Fruit fly (Drosophila melanogaster): ENCODE data around the gene Hsp27.

Hsp27 gene

DNA sequence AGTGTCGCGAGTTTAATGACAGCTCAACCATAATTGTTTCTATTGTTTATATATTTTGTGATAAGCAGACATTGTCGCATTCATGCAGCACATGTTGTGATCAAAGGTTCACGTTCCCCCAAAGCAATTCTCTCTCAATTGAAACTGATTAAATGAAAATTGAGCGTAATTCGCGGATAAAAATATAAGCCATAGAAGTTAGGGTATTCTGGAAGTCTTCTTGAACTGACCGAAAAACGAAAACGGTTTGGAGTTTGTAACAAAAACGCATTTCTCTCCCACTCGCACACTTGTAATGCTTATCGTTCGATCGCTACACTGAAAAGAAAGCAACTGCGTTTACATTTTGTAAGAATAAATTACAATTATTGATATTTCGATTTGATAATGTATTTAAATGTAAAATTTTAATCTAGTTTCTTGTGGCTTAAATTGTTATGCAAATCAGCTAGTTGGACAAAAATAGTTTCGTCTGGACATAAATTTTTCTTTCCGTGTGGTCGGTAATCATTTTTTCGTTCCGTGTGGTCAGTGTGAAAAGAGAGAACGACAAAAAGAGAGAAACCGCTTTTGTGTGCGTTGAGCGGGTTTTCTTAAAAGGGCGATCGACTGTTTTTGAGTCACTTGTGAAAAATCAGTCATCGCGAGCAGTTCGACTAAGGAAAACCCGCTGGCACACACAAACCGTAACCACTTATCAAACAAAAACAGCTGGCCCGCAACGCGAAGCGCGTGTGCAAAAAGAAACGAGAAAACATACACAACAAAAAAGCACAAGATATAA is 39.0 kb downstream of the Hsp27 start, which contains the start of gene aay (continued):
- TF ChIP-seq CG4424 (GFP tag; optimal IDR thresholded peaks at IDR 0.05) (peak; percentile 99), CG11560 (tag; IDR thresholded peaks at IDR 0.05) (peak; percentile 91), scrt (GFP tag; optimal IDR thresholded peaks at IDR 0.05) (peak; percentile 97), zfh1 (GFP tag; IDR thresholded peaks at IDR 0.05) (peak; percentile 99), Usf (GFP tag; optimal IDR thresholded peaks at IDR 0.05) (peak; percentile 94), disco-r (GFP tag; optimal IDR thresholded peaks at IDR 0.05) (peak; percentile 78), so (GFP tag; IDR thresholded peaks at IDR 0.05) (peak; percentile 98), CG8388 (GFP tag; optimal IDR thresholded peaks at IDR 0.05) (peak; percentile 99), CG17912 (GFP tag; optimal IDR thresholded peaks at IDR 0.05) (peak; percentile 79), sug (tag; optimal IDR thresholded peaks at IDR 0.05) (peak; percentile 98), CG32767 (GFP tag; IDR thresholded peaks at IDR 0.05) (peak; percentile 96), ase (GFP tag; IDR thresholded peaks at IDR 0.05) (peak; percentile 98), sr (GFP tag; IDR thresholded peaks at IDR 0.05) (peak; percentile 94), emc (GFP tag; optimal IDR thresholded peaks at IDR 0.05) (peak; percentile 94), CG11456 (GFP tag; IDR thresholded peaks at IDR 0.05) (peak; percentile 98), CG16779 (GFP tag; IDR thresholded peaks at IDR 0.05) (peak; percentile 97), CG18619 (GFP tag; optimal IDR thresholded peaks at IDR 0.05) (peak; percentile 99), CG10462 (GFP tag; optimal IDR thresholded peaks at IDR 0.05) (peak; percentile 97), onecut (GFP tag; IDR thresholded peaks at IDR 0.05) (peak; percentile 95), CG12155 (GFP tag; optimal IDR thresholded peaks at IDR 0.05) (peak; percentile 97), CG3281 (GFP tag; optimal IDR thresholded peaks at IDR 0.05) (peak; percentile 98), CG30020 (tag; optimal IDR thresholded peaks at IDR 0.05) (peak; percentile 89), CG9797 (GFP tag; optimal IDR thresholded peaks at IDR 0.05) (peak; percentile 51), slbo (GFP tag; IDR thresholded peaks at IDR 0.05) (peak; percentile 99), CG18011 (GFP tag; optimal IDR thresholded peaks at IDR 0.05) (peak; percentile 90), lov (optimal IDR thresholded peaks at IDR 0.05) (peak; percentile 42), lov (GFP tag; IDR thresholded peaks at IDR 0.05) (peak; percentile 98)

dm6 chr3L:9423757-9424527 is 40.1 kb downstream of the Hsp27 start:
- TF ChIP-seq CG8290 (GFP tag; optimal IDR thresholded peaks at IDR 0.05) (no peak), CG8290 (tag; optimal IDR thresholded peaks at IDR 0.05) (peak in 1 of 2 experiments; percentile 26), CG12769 (tag; optimal IDR thresholded peaks at IDR 0.05) (peak; percentile 7), CG34376 (GFP tag; optimal IDR thresholded peaks at IDR 0.05) (peak; percentile 57), sug (tag; optimal IDR thresholded peaks at IDR 0.05) (peak; percentile 79), CG11723 (GFP tag; optimal IDR thresholded peaks at IDR 0.05) (no peak), crp (GFP tag; optimal IDR thresholded peaks at IDR 0.05) (peak in 1 of 2 experiments; percentile 53), pzg (GFP tag; optimal IDR thresholded peaks at IDR 0.05) (peak; percentile 4), exex (tag; optimal IDR thresholded peaks at IDR 0.05) (peak; percentile 61), prd (optimal IDR thresholded peaks at IDR 0.05) (no peak), prd (GFP tag; IDR thresholded peaks at IDR 0.05) (0 out of 3 replicates have a peak, but pooled peaks have one; percentile 19), zf30C (GFP tag; optimal IDR thresholded peaks at IDR 0.05) (peak; percentile 38), abd-A (tag; optimal IDR thresholded peaks at IDR 0.05) (peak; percentile 4), MTF-1 (GFP tag; optimal IDR thresholded peaks at IDR 0.05; ENCODE audit: borderline replicate concordance) (no peak), Med (GFP tag) (peak; percentile 69), CG13287 (GFP tag; IDR thresholded peaks at IDR 0.05; ENCODE audit: partially characterized antibody) (0 out of 2 replicates have a peak, but pooled peaks have one; percentile 5), CG12236 (GFP tag; optimal IDR thresholded peaks at IDR 0.05) (no peak), bbx (GFP tag; IDR thresholded peaks at IDR 0.05; ENCODE audit: partially characterized antibody) (no peak), MESR4 (GFP tag; optimal IDR thresholded peaks at IDR 0.05) (peak; percentile 38), Pdp1 (GFP tag; optimal IDR thresholded peaks at IDR 0.05) (peak in 1 of 2 experiments; percentile 99), vnd (GFP tag; IDR thresholded peaks at IDR 0.05; ENCODE audit: partially characterized antibody) (no peak), Dbx (GFP tag; IDR thresholded peaks at IDR 0.05) (peak; percentile 9; the same call in 1 of the 3 replicates)
